Worm (Caenorhabditis elegans) whole organism, young adult: Measurements from ENCODE around the gene dyf-19.
A peak's percentile ranks its signal among the peaks of the same experiment; 100 is the strongest.

Source experiments
- B0019.2 ChIP-seq: fragments of 200-800 bp; sonication (Bioruptor generic); conservative IDR thresholded peaks from 2 replicates; pipeline ENCODE4 v1.3.6; 2022; ENCODE audit warnings: missing genetic modification reagents, missing genetic modification characterization, missing compliant biosample characterization
- B0261.1 ChIP-seq: sonication (generic microtip); optimal IDR thresholded peaks from 2 replicates; lab custom pipeline; 2016; ENCODE audit warnings: mild to moderate bottlenecking, missing genetic modification characterization, moderate library complexity, missing compliant biosample characterization
- F23B12.7 ChIP-seq: sonication (generic microtip); optimal IDR thresholded peaks from 2 replicates; lab custom pipeline; 2017; ENCODE audit warnings: missing genetic modification characterization, mild to moderate bottlenecking, missing compliant biosample characterization, antibody characterized with exemption, moderate library complexity; ENCODE audit not compliant: insufficient read depth
- F57A8.1 ChIP-seq: fragments of 200-800 bp; sonication (Bioruptor generic); optimal IDR thresholded peaks from 2 replicates; lab custom pipeline; 2018; ENCODE audit warnings: mild to moderate bottlenecking, missing genetic modification characterization, moderate library complexity, missing compliant biosample characterization
- K11D2.4 ChIP-seq: fragments of 200-800 bp; sonication (Bioruptor generic); IDR thresholded peaks from 2 replicates; pipeline ENCODE4 v1.3.6; 2022; ENCODE audit warnings: missing genetic modification reagents, missing genetic modification characterization, missing compliant biosample characterization
- Y79H2A.3 ChIP-seq: fragments of 200-800 bp; sonication (Bioruptor generic); conservative IDR thresholded peaks from 2 replicates; pipeline ENCODE4 v1.3.6; 2022; ENCODE audit warnings: missing genetic modification reagents, missing genetic modification characterization, missing compliant biosample characterization
- ama-1 ChIP-seq, 3 experiments: fragments of 150-350 bp in 1 of 3; sonication (generic microtip) in 2 of 3; optimal IDR thresholded peaks; 2 replicates each; lab custom pipeline; 2014 to 2018; ENCODE audit warnings: missing biosample characterization in 2 of 3, missing genetic modification characterization in 2 of 3, missing genetic modification reagents in 2 of 3
- aptf-2 ChIP-seq: fragments of 200-800 bp; sonication (Bioruptor generic); conservative IDR thresholded peaks from 2 replicates; pipeline ENCODE4 v1.3.6; 2022; ENCODE audit warnings: missing genetic modification reagents, missing genetic modification characterization, missing compliant biosample characterization
- atf-7 ChIP-seq: sonication (generic microtip); optimal IDR thresholded peaks from 2 replicates; lab custom pipeline; 2017; ENCODE audit warnings: mild to moderate bottlenecking, missing genetic modification characterization, missing compliant biosample characterization
- attf-3 ChIP-seq: fragments of 200-800 bp; sonication (Bioruptor generic); conservative IDR thresholded peaks from 2 replicates; pipeline ENCODE4 v1.3.6; 2022; ENCODE audit warnings: missing genetic modification reagents, missing genetic modification characterization, missing compliant biosample characterization
- attf-6 ChIP-seq: fragments of 200-800 bp; sonication (Bioruptor generic); IDR thresholded peaks from 2 replicates; pipeline ENCODE4 v1.3.6; 2022; ENCODE audit warnings: missing genetic modification reagents, missing genetic modification characterization, missing compliant biosample characterization
- ceh-27 ChIP-seq: fragments of 200-800 bp; sonication (Bioruptor generic); optimal IDR thresholded peaks from 2 replicates; lab custom pipeline; 2018; ENCODE audit warnings: mild to moderate bottlenecking, missing genetic modification characterization, moderate library complexity, missing compliant biosample characterization
- die-1 ChIP-seq: sonication (generic microtip); optimal IDR thresholded peaks from 2 replicates; lab custom pipeline; 2016; ENCODE audit warnings: missing genotype, mild to moderate bottlenecking, missing genetic modification characterization, missing compliant biosample characterization
- dpff-1 ChIP-seq: sonication (generic microtip); optimal IDR thresholded peaks from 2 replicates; lab custom pipeline; 2017; ENCODE audit warnings: mild to moderate bottlenecking, missing genetic modification characterization, missing compliant biosample characterization
- hlh-12 ChIP-seq: sonication (generic microtip); optimal IDR thresholded peaks from 2 replicates; lab custom pipeline; 2016; ENCODE audit warnings: missing genetic modification characterization, missing compliant biosample characterization
- hmg-1.2 ChIP-seq: fragments of 200-800 bp; sonication (Bioruptor generic); IDR thresholded peaks from 2 replicates; pipeline ENCODE4 v1.3.6; 2022; ENCODE audit warnings: missing genetic modification reagents, missing genetic modification characterization, missing compliant biosample characterization
- hsf-1 ChIP-seq: fragments of 200-800 bp; sonication (Bioruptor generic); IDR thresholded peaks from 2 replicates; pipeline ENCODE4 v1.3.6; 2022; ENCODE audit warnings: missing genetic modification reagents, missing genetic modification characterization, missing compliant biosample characterization
- let-526 ChIP-seq: fragments of 200-800 bp; sonication (Bioruptor generic); IDR thresholded peaks from 2 replicates; pipeline ENCODE4 v1.3.6; 2022; ENCODE audit warnings: missing genetic modification reagents, missing genetic modification characterization, missing compliant biosample characterization
- lin-35 ChIP-seq, 3 experiments: fragments of 150-350 bp in 2 of 3; sonication (generic microtip) in 1 of 3; optimal IDR thresholded peaks; 2 replicates each; lab custom pipeline; 2014 to 2018; ENCODE audit warnings: missing biosample characterization in 3 of 3, missing genetic modification characterization in 3 of 3, missing genetic modification reagents in 3 of 3
- lir-1 ChIP-seq: fragments of 200-800 bp; sonication (Bioruptor generic); conservative IDR thresholded peaks from 2 replicates; pipeline ENCODE4 v1.3.6; 2022; ENCODE audit warnings: missing genetic modification reagents, missing genetic modification characterization, missing compliant biosample characterization
- lsl-1 ChIP-seq: fragments of 200-800 bp; sonication (Bioruptor generic); optimal IDR thresholded peaks from 2 replicates; lab custom pipeline; 2018; ENCODE audit warnings: mild to moderate bottlenecking, missing genetic modification characterization, moderate library complexity, missing compliant biosample characterization
- mcd-1 ChIP-seq: fragments of 200-800 bp; sonication (Bioruptor generic); IDR thresholded peaks from 2 replicates; pipeline ENCODE4 v1.3.6; 2022; ENCODE audit warnings: missing genetic modification reagents, missing genetic modification characterization, missing compliant biosample characterization
- nfya-2 ChIP-seq: fragments of 200-800 bp; sonication (Bioruptor generic); IDR thresholded peaks from 2 replicates; pipeline ENCODE4 v1.3.6; 2022; ENCODE audit warnings: missing genetic modification reagents, missing genetic modification characterization, missing compliant biosample characterization
- pbrm-1 ChIP-seq: fragments of 200-800 bp; sonication (Bioruptor generic); IDR thresholded peaks from 2 replicates; pipeline ENCODE4 v1.3.6; 2022; ENCODE audit warnings: missing genetic modification reagents, missing genetic modification characterization, missing compliant biosample characterization
- rpc-1 ChIP-seq, 2 experiments: fragments of 150-350 bp in 1 of 2; sonication (generic microtip) in 1 of 2; optimal IDR thresholded peaks; 2 replicates each; lab custom pipeline; 2014 to 2018; ENCODE audit warnings: missing biosample characterization in 1 of 2, missing genetic modification characterization in 1 of 2, missing genetic modification reagents in 1 of 2, missing genotype in 1 of 2
- sdz-38 ChIP-seq: sonication (generic microtip); optimal IDR thresholded peaks from 2 replicates; lab custom pipeline; 2016; ENCODE audit warnings: missing genotype, missing genetic modification characterization, missing compliant biosample characterization
- snpc-3.4 ChIP-seq: sonication (generic microtip); optimal IDR thresholded peaks from 2 replicates; lab custom pipeline; 2017; ENCODE audit warnings: missing genetic modification characterization, mild to moderate bottlenecking, missing compliant biosample characterization, antibody characterized with exemption, moderate library complexity, missing genotype, missing genetic modification reagents
- snpc-4 ChIP-seq, 5 experiments: fragments of 150-350 bp in 1 of 5; sonication (generic microtip) in 4 of 5; optimal IDR thresholded peaks; 2 replicates each; lab custom pipeline; 2014 to 2018; ENCODE audit warnings: missing genetic modification characterization in 5 of 5, missing biosample characterization in 3 of 5, antibody characterized with exemption in 2 of 5, mild to moderate bottlenecking in 2 of 5, missing compliant biosample characterization in 2 of 5, missing genotype in 2 of 5, moderate library complexity in 2 of 5, missing genetic modification reagents in 1 of 5
- sptf-2 ChIP-seq: fragments of 200-800 bp; sonication (Bioruptor generic); optimal IDR thresholded peaks from 2 replicates; lab custom pipeline; 2018; ENCODE audit warnings: mild to moderate bottlenecking, missing genetic modification characterization, missing compliant biosample characterization
- tbp1 ChIP-seq: fragments of 200-800 bp; sonication (Bioruptor generic); optimal IDR thresholded peaks from 2 replicates; lab custom pipeline; 2018; ENCODE audit warnings: mild to moderate bottlenecking, missing genetic modification characterization, missing compliant biosample characterization
- tbx-9 ChIP-seq: sonication (generic microtip); optimal IDR thresholded peaks from 2 replicates; lab custom pipeline; 2016; ENCODE audit warnings: borderline replicate concordance, missing genetic modification characterization, inconsistent platforms, missing compliant biosample characterization
- unc-130 ChIP-seq: sonication (generic microtip); optimal IDR thresholded peaks from 2 replicates; lab custom pipeline; 2016; ENCODE audit warnings: missing genetic modification reagents, missing genetic modification characterization, missing compliant biosample characterization
- zfh-2 ChIP-seq: fragments of 200-800 bp; sonication (Bioruptor generic); conservative IDR thresholded peaks from 2 replicates; pipeline ENCODE4 v1.3.6; 2022; ENCODE audit warnings: missing genetic modification reagents, missing genetic modification characterization, missing compliant biosample characterization
- ztf-22 ChIP-seq: fragments of 200-800 bp; sonication (Bioruptor generic); optimal IDR thresholded peaks from 2 replicates; lab custom pipeline; 2018; ENCODE audit warnings: mild to moderate bottlenecking, missing genetic modification characterization, moderate library complexity, missing compliant biosample characterization
- ztf-25 ChIP-seq: fragments of 200-800 bp; sonication (Bioruptor generic); IDR thresholded peaks from 2 replicates; pipeline ENCODE4 v1.3.6; 2022; ENCODE audit warnings: missing genetic modification reagents, missing genetic modification characterization, missing compliant biosample characterization
- ztf-6 ChIP-seq: fragments of 200-800 bp; sonication (Bioruptor generic); IDR thresholded peaks from 2 replicates; pipeline ENCODE4 v1.3.6; 2022; ENCODE audit warnings: missing genetic modification reagents, missing genetic modification characterization, missing compliant biosample characterization

Gene dyf-19

ce11 chrV:19668213-19668612 is 43.4 kb downstream of the dyf-19 start (continued):
- TF ChIP-seq F57A8.1 (no peak), ztf-6 (no peak), Y79H2A.3 (GFP tag; lab: Robert Waterston, UW) (no peak)

DNA sequence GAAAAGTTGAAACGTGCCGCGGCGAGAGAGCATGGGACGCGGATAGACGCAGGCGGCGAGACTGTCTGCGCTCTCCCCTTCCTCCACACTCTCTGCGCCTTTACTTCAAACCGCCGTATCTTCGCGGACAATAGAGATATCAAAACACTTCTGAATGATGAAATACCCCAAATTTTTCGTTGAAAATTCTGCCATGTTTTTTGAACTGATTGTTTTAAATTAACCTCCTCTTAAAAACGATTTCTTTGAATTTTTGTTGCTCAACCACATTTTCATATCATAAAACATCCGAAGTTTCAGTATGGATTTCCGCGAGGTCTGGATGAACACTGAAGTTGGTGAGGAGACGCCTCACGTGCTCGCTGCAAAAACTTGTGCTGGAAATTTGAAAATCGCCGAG is 45.1 kb downstream of the dyf-19 start, which contains the start of gene Y43F8C.11:
Gene Y43F8C.11 (plus strand): TSS at position 301 of the 400 bp plus-strand sequence.
- TF ChIP-seq nfya-2 (GFP tag; lab: Robert Waterston, UW) (no peak), zfh-2 (0 out of 2 replicates have a peak, but pooled peaks have one; percentile 26), K11D2.4 (no peak), attf-3 (GFP tag; lab: Robert Waterston, UW) (no peak), ztf-22 (GFP tag; lab: Kevin White, UChicago) (no peak), hmg-1.2 (peak; percentile 29)

DNA sequence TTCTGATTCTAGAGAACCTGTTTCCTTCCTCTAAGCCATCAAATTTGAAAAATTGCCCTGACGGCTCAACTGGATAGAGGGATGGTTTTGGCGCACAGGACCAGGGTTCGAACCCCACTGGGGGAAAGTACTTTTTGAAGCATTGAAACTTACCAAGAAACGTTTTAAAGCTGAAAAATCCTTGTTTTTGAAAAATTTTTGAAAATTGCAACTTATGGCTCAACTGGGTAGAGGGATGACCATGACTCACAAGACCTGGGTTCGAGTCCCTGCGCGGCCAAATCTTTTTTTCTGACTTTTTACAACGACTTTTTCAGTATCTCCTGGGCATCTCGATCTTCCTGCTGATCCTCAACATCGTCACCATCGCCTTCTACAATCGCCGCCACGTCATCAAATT is 46.0 kb downstream of the dyf-19 start:
- TF ChIP-seq nfya-2 (GFP tag; lab: Robert Waterston, UW): no peak
- TF ChIP-seq attf-3 (GFP tag; lab: Robert Waterston, UW): no peak
- TF ChIP-seq hsf-1 (GFP tag; lab: Robert Waterston, UW): no peak
- TF ChIP-seq hlh-12 (tag; lab: Kevin White, UChicago): no peak
- peak; percentile 7 for TF ChIP-seq rpc-1 (optimal IDR thresholded peaks at IDR 0.05; lab: Kevin White, UChicago)
- peak; percentile 64 for TF ChIP-seq rpc-1 (tag; optimal IDR thresholded peaks at IDR 0.05; lab: Kevin White, UChicago)
- no peak for TF ChIP-seq unc-130 (GFP tag; lab: Kevin White, UChicago)
- TF ChIP-seq B0261.1 (tag; lab: Kevin White, UChicago): peak; percentile 40
- TF ChIP-seq pbrm-1 (GFP tag; lab: Robert Waterston, UW): no peak
- no peak for TF ChIP-seq ceh-27 (GFP tag; lab: Kevin White, UChicago)
- TF ChIP-seq ama-1 (optimal IDR thresholded peaks at IDR 0.05; lab: Kevin White, UChicago): no peak
- no peak for TF ChIP-seq ama-1 (GFP tag; optimal IDR thresholded peaks at IDR 0.05; lab: Kevin White, UChicago)
- peak; percentile 76 for TF ChIP-seq tbp1 (GFP tag; lab: Kevin White, UChicago)
- TF ChIP-seq let-526 (GFP tag; lab: Robert Waterston, UW): no peak
- no peak for TF ChIP-seq sdz-38 (tag; lab: Kevin White, UChicago)
- TF ChIP-seq snpc-4 (GFP tag; optimal IDR thresholded peaks at IDR 0.05; lab: Kevin White, UChicago): no peak
- no peak for TF ChIP-seq snpc-4 (tag; optimal IDR thresholded peaks at IDR 0.05; lab: Kevin White, UChicago)
- no peak for TF ChIP-seq die-1 (tag; lab: Kevin White, UChicago)
- no peak for TF ChIP-seq tbx-9
- TF ChIP-seq F23B12.7 (tag; lab: Kevin White, UChicago): no peak
- TF ChIP-seq mcd-1 (GFP tag; lab: Robert Waterston, UW): no peak

DNA sequence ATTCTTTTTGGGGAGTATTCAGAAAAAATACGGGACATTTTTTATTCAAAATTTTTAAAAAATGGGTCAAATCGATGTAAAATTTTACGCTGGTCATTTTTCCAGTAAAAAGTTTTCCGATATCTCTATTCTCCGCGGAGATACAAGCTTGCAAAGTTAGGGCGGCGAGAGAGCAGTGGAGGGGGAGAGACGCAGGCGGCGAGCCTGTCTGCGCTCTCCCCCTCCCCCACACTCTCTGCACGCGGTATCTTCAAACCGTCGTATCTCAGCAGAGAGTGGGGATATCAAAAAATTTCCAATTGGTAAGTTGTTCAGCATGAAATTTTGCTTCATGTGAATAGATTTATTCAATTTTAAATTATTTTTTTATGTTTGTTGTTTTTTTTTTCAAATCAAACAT is 47.0 kb downstream of the dyf-19 start:
- TF ChIP-seq lsl-1 (no peak), dpff-1 (tag; lab: Kevin White, UChicago) (no peak), snpc-3.4 (tag; lab: Kevin White, UChicago) (no peak), atf-7 (tag; lab: Kevin White, UChicago) (no peak), K11D2.4 (no peak), hmg-1.2 (peak; percentile 82), lin-35 (GFP tag; optimal IDR thresholded peaks at IDR 0.05; lab: Kevin White, UChicago) (no peak), aptf-2 (GFP tag; lab: Robert Waterston, UW) (no peak), lir-1 (no peak), zfh-2 (peak; percentile 58; the same call in 1 of the 2 replicates), sptf-2 (GFP tag; lab: Kevin White, UChicago) (no peak), attf-6 (GFP tag; lab: Robert Waterston, UW) (no peak), B0019.2 (GFP tag; lab: Robert Waterston, UW) (no peak), F23B12.7 (tag; lab: Kevin White, UChicago) (no peak), sdz-38 (tag; lab: Kevin White, UChicago) (no peak), ztf-25 (GFP tag; lab: Robert Waterston, UW) (no peak)
